Fruit fly (Drosophila melanogaster) Kc167 (cell line): ENCODE data around the gene CG5080.

ENCODE experiments used
- Myc ChIP-seq: fragments of >200 bp; optimal IDR thresholded peaks from 2 replicates; lab custom pipeline; 2017; ENCODE audit warnings: missing external identifiers
- Sin3A ChIP-seq: fragments of >200 bp; optimal IDR thresholded peaks from 2 replicates; lab custom pipeline; 2018; ENCODE audit warnings: missing external identifiers
- h ChIP-seq: fragments of >200 bp; optimal IDR thresholded peaks from 3 replicates; lab custom pipeline; 2018; ENCODE audit warnings: missing external identifiers
- insv ChIP-seq: fragments of >200 bp; optimal IDR thresholded peaks from 3 replicates; lab custom pipeline; 2018; ENCODE audit warnings: missing external identifiers
- psq ChIP-seq: fragments of >200 bp; optimal IDR thresholded peaks from 2 replicates; lab custom pipeline; 2017; ENCODE audit warnings: missing external identifiers
- ttk ChIP-seq: sonication (Bioruptor generic); optimal IDR thresholded peaks from 2 replicates; lab custom pipeline; 2017; ENCODE audit warnings: missing external identifiers

The CG5080 gene

dm6 chr2L:1147656-1148055 is 16.0 kb downstream of the CG5080 start:
- no peak for TF ChIP-seq Sin3A (lab: Kevin White, UChicago)
- no peak for TF ChIP-seq h (lab: Kevin White, UChicago)
- TF ChIP-seq psq (lab: Kevin White, UChicago): no peak
- TF ChIP-seq Myc (lab: Kevin White, UChicago): no peak
- no peak for TF ChIP-seq ttk (lab: Kevin White, UChicago)
- TF ChIP-seq insv (lab: Kevin White, UChicago): no peak

- TF ChIP-seq h (lab: Kevin White, UChicago): no peak
- TF ChIP-seq Sin3A (lab: Kevin White, UChicago): no peak
- TF ChIP-seq Myc (lab: Kevin White, UChicago): no peak
- TF ChIP-seq ttk (lab: Kevin White, UChicago): no peak
- no peak for TF ChIP-seq insv (lab: Kevin White, UChicago)
- no peak for TF ChIP-seq psq (lab: Kevin White, UChicago)
Observed at dm6 chr2L:1144371-1145360, 19.0 kb downstream of the CG5080 start.

DNA sequence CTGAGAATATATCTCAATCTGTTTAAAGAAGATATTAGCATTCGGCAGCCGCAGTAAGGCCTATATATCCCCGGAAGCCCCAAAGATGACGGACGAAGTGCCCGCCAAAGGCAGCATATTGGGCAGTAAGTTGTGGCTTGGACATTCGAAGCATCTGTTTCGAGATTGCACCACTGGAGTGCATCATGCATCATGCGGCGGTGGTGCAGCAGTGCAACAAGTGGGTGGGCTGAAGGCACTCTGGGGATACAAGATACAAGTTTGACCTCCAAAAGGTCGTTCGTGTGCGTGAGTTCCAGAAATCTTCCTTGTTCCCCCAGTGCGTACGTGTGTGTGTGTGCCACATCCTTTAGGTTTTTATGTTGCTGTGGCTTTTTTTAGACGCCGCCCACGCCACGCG is 20.4 kb downstream of the CG5080 start:
- TF ChIP-seq insv (lab: Kevin White, UChicago): no peak

DNA sequence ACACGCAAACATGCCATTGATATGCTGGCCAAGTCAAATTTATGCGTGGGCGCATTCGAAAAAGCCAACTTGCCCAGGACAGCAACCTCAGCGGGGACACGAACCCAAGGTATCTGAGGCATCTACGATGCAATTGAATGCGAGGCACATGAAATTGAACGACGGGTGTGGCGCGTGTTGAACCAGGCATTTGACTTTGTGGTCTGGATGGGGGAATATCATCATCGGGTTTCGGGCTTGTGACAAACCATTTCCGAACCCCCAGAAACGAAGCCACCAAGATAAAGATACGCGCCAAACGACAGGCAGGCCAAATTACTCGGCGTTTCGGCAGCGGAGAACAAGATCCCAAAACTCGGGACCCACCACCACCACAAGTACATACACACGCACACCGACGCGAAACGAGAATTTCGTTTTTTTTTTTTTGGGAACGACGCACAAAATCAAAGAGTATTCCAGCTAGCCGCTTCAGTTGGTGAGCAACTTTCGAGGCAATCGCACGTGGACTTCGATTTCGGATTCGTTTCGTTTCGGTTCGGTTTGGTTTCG is 20.9 kb downstream of the CG5080 start, which contains the start of gene MFS3:
Gene MFS3, plus strand, starts transcription at position 472 of the 552 bp plus-strand sequence.
- TF ChIP-seq insv (lab: Kevin White, UChicago) (no peak), h (lab: Kevin White, UChicago) (no peak), ttk (lab: Kevin White, UChicago) (no peak), psq (lab: Kevin White, UChicago) (no peak), Myc (lab: Kevin White, UChicago) (no peak), Sin3A (lab: Kevin White, UChicago) (no peak)

- TF ChIP-seq psq (lab: Kevin White, UChicago): no peak
Observed at dm6 chr2L:1136993-1137392, 26.7 kb downstream of the CG5080 start.

DNA sequence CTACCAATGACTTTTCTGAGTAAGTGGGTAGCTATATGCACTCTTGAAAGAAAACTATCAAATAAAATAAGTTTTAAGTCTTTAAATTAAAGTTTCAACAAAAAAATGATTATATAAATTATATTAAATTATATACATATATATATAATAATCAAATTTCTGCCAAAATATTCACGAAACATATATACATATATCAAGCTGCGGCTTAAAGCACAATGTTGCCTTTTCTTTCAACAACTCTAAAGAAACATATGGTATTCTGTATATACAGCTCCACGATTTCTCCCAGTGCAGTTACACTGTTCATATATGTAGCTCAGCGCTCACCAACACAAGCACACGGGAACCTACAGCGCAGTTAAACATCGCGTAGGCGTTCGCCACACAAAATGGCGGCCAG is 28.2 kb downstream of the CG5080 start:
- no peak for TF ChIP-seq ttk (lab: Kevin White, UChicago)
- TF ChIP-seq insv (lab: Kevin White, UChicago): no peak
- TF ChIP-seq psq (lab: Kevin White, UChicago): no peak
- TF ChIP-seq Sin3A (lab: Kevin White, UChicago): no peak
- no peak for TF ChIP-seq h (lab: Kevin White, UChicago)
- TF ChIP-seq Myc (lab: Kevin White, UChicago): no peak

dm6 chr2L:1134011-1134743 is 29.5 kb downstream of the CG5080 start, which contains the start of the genes Iris and CG4577:
Gene Iris (minus strand): TSS chr2L:1134098.
Gene CG4577 (plus strand): TSS chr2L:1134693.
- TF ChIP-seq Sin3A (lab: Kevin White, UChicago): no peak
- TF ChIP-seq ttk (lab: Kevin White, UChicago): no peak
- TF ChIP-seq h (lab: Kevin White, UChicago): no peak
- no peak for TF ChIP-seq Myc (lab: Kevin White, UChicago)
- TF ChIP-seq psq (lab: Kevin White, UChicago): no peak
- TF ChIP-seq insv (lab: Kevin White, UChicago): no peak

DNA sequence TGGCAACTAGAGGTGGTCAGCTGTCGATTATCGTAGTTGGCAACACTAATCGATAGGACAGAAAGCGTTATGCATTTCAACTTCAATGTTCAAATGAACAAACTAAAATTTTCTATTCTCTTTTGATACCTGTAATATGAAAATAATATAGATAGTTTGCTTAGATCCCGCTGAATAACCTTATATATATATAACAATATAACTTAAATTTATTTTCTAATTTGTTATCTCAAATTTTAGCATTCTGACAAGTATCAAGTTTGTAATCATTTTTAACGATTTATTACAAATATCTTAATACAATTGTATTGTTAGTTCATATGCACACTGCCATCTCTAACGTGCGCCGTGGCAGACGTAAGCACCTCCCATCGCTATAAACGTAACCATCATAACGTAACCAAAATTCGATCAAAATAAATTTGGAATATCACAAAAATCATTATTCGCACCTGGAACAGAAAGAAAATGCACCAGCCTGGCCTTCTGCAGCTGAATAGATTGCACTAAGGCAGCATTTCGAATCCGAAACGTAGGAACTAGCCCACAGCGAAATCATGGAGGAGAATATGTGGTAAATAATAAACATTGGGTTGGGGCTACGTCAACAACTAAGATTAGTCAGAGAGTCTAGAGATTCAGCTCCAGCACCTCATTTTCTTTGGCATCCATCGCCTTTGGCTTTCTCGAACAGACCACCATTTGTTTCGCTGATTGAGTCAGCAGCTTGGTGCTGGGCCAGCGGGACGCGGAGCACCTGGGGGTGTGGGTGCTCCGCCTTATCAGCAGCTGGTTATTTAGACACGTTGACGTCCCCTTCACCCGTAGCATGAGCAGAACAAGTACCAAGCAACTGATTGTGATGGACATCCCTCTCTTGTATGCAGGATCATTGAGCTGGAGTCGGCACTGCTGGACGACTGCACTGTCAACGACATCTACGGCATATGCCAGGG is 34.5 kb downstream of the CG5080 start, which contains the start of the genes Pino and TBC1D23:
Gene Pino, minus strand, starts transcription at position 22 of the 956 bp plus-strand sequence.
Gene TBC1D23, plus strand, starts transcription at position 385 of the 956 bp plus-strand sequence.
- TF ChIP-seq insv (lab: Kevin White, UChicago): no peak

dm6 chr2L:1128344-1128931 is 35.2 kb downstream of the CG5080 start:
- no peak for TF ChIP-seq insv (lab: Kevin White, UChicago)
- TF ChIP-seq psq (lab: Kevin White, UChicago): no peak
- no peak for TF ChIP-seq ttk (lab: Kevin White, UChicago)
- TF ChIP-seq h (lab: Kevin White, UChicago): no peak
- no peak for TF ChIP-seq Myc (lab: Kevin White, UChicago)
- no peak for TF ChIP-seq Sin3A (lab: Kevin White, UChicago)

- TF ChIP-seq h (lab: Kevin White, UChicago) (no peak), ttk (lab: Kevin White, UChicago) (no peak), psq (lab: Kevin White, UChicago) (no peak), Myc (lab: Kevin White, UChicago) (no peak), Sin3A (lab: Kevin White, UChicago) (no peak), insv (lab: Kevin White, UChicago) (no peak)
Observed at dm6 chr2L:1127434-1128089, 36.1 kb downstream of the CG5080 start.
